Worm (Caenorhabditis elegans) whole organism, L4 larva: ENCODE results near the gene srd-58.

ENCODE experiments used
- D1046.2 ChIP-seq: fragments of 200-800 bp; sonication (Bioruptor generic); IDR thresholded peaks from 2 replicates; pipeline ENCODE4 v1.3.6; 2022; ENCODE audit warnings: missing genetic modification characterization, missing compliant biosample characterization
- F26F4.8 ChIP-seq: fragments of 200-800 bp; sonication (Bioruptor generic); conservative IDR thresholded peaks from 2 replicates; pipeline ENCODE4 v1.3.6; 2022; ENCODE audit warnings: missing genetic modification characterization, missing compliant biosample characterization
- F37D6.2 ChIP-seq: sonication (generic microtip); optimal IDR thresholded peaks from 2 replicates; lab custom pipeline; 2016; ENCODE audit warnings: mild to moderate bottlenecking, missing genetic modification characterization, missing compliant biosample characterization
- R02D3.7 ChIP-seq: fragments of 150-350 bp; sonication (generic microtip); optimal IDR thresholded peaks from 3 replicates; lab custom pipeline; 2014; ENCODE audit warnings: missing biosample characterization, missing genetic modification characterization
- T20F7.1 ChIP-seq: fragments of 200-800 bp; sonication (Bioruptor generic); optimal IDR thresholded peaks from 2 replicates; lab custom pipeline; 2018; ENCODE audit warnings: mild to moderate bottlenecking, missing genetic modification characterization, missing compliant biosample characterization
- T26A8.4 ChIP-seq: fragments of 200-800 bp; sonication (Bioruptor generic); IDR thresholded peaks from 2 replicates; pipeline ENCODE4 v1.3.6; 2022; ENCODE audit warnings: missing genetic modification characterization, missing compliant biosample characterization
- Y105C5A.15 ChIP-seq: fragments of 200-800 bp; sonication (Bioruptor generic); IDR thresholded peaks from 2 replicates; pipeline ENCODE4 v1.3.6; 2022; ENCODE audit warnings: missing genetic modification characterization, missing compliant biosample characterization
- ZK337.2 ChIP-seq: fragments of 200-800 bp; sonication (Bioruptor generic); IDR thresholded peaks from 2 replicates; pipeline ENCODE4 v1.3.6; 2022; ENCODE audit warnings: missing genetic modification reagents, missing genetic modification characterization, missing compliant biosample characterization
- aha-1 ChIP-seq: fragments of 150-350 bp; peaks from one replicate; lab custom pipeline; 2014; ENCODE audit warnings: missing biosample characterization, missing genetic modification characterization
- aly-2 ChIP-seq: sonication (generic microtip); optimal IDR thresholded peaks from 2 replicates; lab custom pipeline; 2018; ENCODE audit warnings: missing biosample characterization, missing genetic modification characterization
- ceh-28 ChIP-seq: fragments of 150-350 bp; optimal IDR thresholded peaks from 2 replicates; lab custom pipeline; 2014; ENCODE audit warnings: missing biosample characterization, missing genetic modification reagents, missing genetic modification characterization
- ceh-44 ChIP-seq: fragments of 200-800 bp; sonication (Bioruptor generic); IDR thresholded peaks from 2 replicates; pipeline ENCODE4 v1.3.6; 2022; ENCODE audit warnings: missing genetic modification reagents, missing genetic modification characterization, missing compliant biosample characterization
- ceh-62 ChIP-seq: sonication (generic microtip); optimal IDR thresholded peaks from 2 replicates; lab custom pipeline; 2017; ENCODE audit warnings: missing biosample characterization, missing genetic modification characterization
- ces-1 ChIP-seq: fragments of 150-350 bp; sonication (generic microtip); optimal IDR thresholded peaks from 4 replicates; lab custom pipeline; 2014; ENCODE audit warnings: missing biosample characterization, missing genetic modification reagents, missing genetic modification characterization
- cey-2 ChIP-seq: sonication (generic microtip); optimal IDR thresholded peaks from 3 replicates; lab custom pipeline; 2017; ENCODE audit warnings: missing genetic modification characterization, mild to moderate bottlenecking, missing compliant biosample characterization, antibody characterized with exemption, borderline replicate concordance; ENCODE audit not compliant: insufficient read depth
- ctbp-1 ChIP-seq: fragments of 200-800 bp; sonication (Bioruptor generic); IDR thresholded peaks from 2 replicates; pipeline ENCODE4 v1.3.6; 2022; ENCODE audit warnings: missing genetic modification reagents, missing genetic modification characterization, missing compliant biosample characterization
- daf-19 ChIP-seq: fragments of 200-800 bp; sonication (Bioruptor generic); conservative IDR thresholded peaks from 2 replicates; pipeline ENCODE4 v1.3.6; 2022; ENCODE audit warnings: missing genetic modification characterization, missing compliant biosample characterization
- dmd-6 ChIP-seq: fragments of 200-800 bp; sonication (Bioruptor generic); IDR thresholded peaks from 2 replicates; pipeline ENCODE4 v1.3.6; 2022; ENCODE audit warnings: missing genetic modification reagents, missing genetic modification characterization, missing compliant biosample characterization
- dmd-9 ChIP-seq: fragments of 200-800 bp; sonication (Bioruptor generic); IDR thresholded peaks from 2 replicates; pipeline ENCODE4 v1.3.6; 2022; ENCODE audit warnings: missing genetic modification reagents, missing genetic modification characterization, missing compliant biosample characterization
- dve-1 ChIP-seq: sonication (generic microtip); optimal IDR thresholded peaks from 2 replicates; lab custom pipeline; 2017; ENCODE audit warnings: antibody characterized with exemption, mild to moderate bottlenecking, missing genetic modification characterization, missing compliant biosample characterization; ENCODE audit not compliant: insufficient read depth
- egl-43 ChIP-seq: fragments of 200-800 bp; sonication (Bioruptor generic); IDR thresholded peaks from 2 replicates; pipeline ENCODE4 v1.3.6; 2022; ENCODE audit warnings: missing genetic modification reagents, missing genetic modification characterization, missing compliant biosample characterization
- fos-1 ChIP-seq: fragments of 150-350 bp; optimal IDR thresholded peaks from 2 replicates; lab custom pipeline; 2014; ENCODE audit warnings: missing biosample characterization, missing genetic modification characterization
- hif-1 ChIP-seq, 2 experiments: sonication (generic microtip); optimal IDR thresholded peaks; 2 replicates each; lab custom pipeline; 2016 to 2017; ENCODE audit warnings: missing compliant biosample characterization in 2 of 2, missing genetic modification characterization in 2 of 2, missing genetic modification reagents in 2 of 2, missing genotype in 2 of 2, mild to moderate bottlenecking in 1 of 2
- hlh-11 ChIP-seq: fragments of 200-800 bp; sonication (Bioruptor generic); optimal IDR thresholded peaks from 2 replicates; lab custom pipeline; 2018; ENCODE audit warnings: mild to moderate bottlenecking, missing genetic modification characterization, missing compliant biosample characterization
- jun-1 ChIP-seq: fragments of 150-350 bp; optimal IDR thresholded peaks from 2 replicates; lab custom pipeline; 2014; ENCODE audit warnings: missing biosample characterization, missing genetic modification reagents, missing genetic modification characterization
- lim-7 ChIP-seq: fragments of 200-800 bp; sonication (Bioruptor generic); IDR thresholded peaks from 2 replicates; pipeline ENCODE4 v1.3.6; 2022; ENCODE audit warnings: missing genetic modification characterization, missing compliant biosample characterization
- lin-1 ChIP-seq: fragments of 200-800 bp; sonication (Bioruptor generic); IDR thresholded peaks from 2 replicates; pipeline ENCODE4 v1.3.6; 2022; ENCODE audit warnings: missing genetic modification reagents, missing genetic modification characterization, missing compliant biosample characterization
- lin-29 ChIP-seq: fragments of 200-800 bp; sonication (Bioruptor generic); IDR thresholded peaks from 2 replicates; pipeline ENCODE4 v1.3.6; 2022; ENCODE audit warnings: missing genetic modification reagents, missing genetic modification characterization, missing compliant biosample characterization
- lin-38 ChIP-seq: fragments of 200-800 bp; sonication (Bioruptor generic); IDR thresholded peaks from 2 replicates; pipeline ENCODE4 v1.3.6; 2022; ENCODE audit warnings: missing genetic modification reagents, missing genetic modification characterization, missing compliant biosample characterization
- lir-3 ChIP-seq: sonication (generic microtip); optimal IDR thresholded peaks from 2 replicates; lab custom pipeline; 2016; ENCODE audit warnings: mild to moderate bottlenecking, missing genetic modification characterization, missing compliant biosample characterization
- madf-5 ChIP-seq, 2 experiments: fragments of 200-800 bp; sonication (Bioruptor generic); IDR thresholded peaks; 2 replicates each; pipeline ENCODE4 v1.3.6; 2022; ENCODE audit warnings: missing compliant biosample characterization in 2 of 2, missing genetic modification characterization in 2 of 2
- madf-9 ChIP-seq: fragments of 200-800 bp; sonication (Bioruptor generic); conservative IDR thresholded peaks from 2 replicates; pipeline ENCODE4 v1.3.6; 2022; ENCODE audit warnings: missing genetic modification reagents, missing genetic modification characterization, missing compliant biosample characterization
- mdt-29 ChIP-seq: fragments of 200-800 bp; sonication (Bioruptor generic); IDR thresholded peaks from 2 replicates; pipeline ENCODE4 v1.3.6; 2022; ENCODE audit warnings: missing genetic modification reagents, missing genetic modification characterization, missing compliant biosample characterization
- mes-2 ChIP-seq: sonication (generic microtip); optimal IDR thresholded peaks from 2 replicates; lab custom pipeline; 2016; ENCODE audit warnings: missing genotype, mild to moderate bottlenecking, missing genetic modification characterization, missing compliant biosample characterization; ENCODE audit not compliant: poor library complexity, severe bottlenecking
- mxl-2 ChIP-seq: fragments of 200-800 bp; sonication (Bioruptor generic); conservative IDR thresholded peaks from 2 replicates; pipeline ENCODE4 v1.3.6; 2022; ENCODE audit warnings: missing genetic modification reagents, missing genetic modification characterization, missing compliant biosample characterization
- nhr-102 ChIP-seq: sonication (generic microtip); optimal IDR thresholded peaks from 2 replicates; lab custom pipeline; 2016; ENCODE audit warnings: mild to moderate bottlenecking, missing genetic modification characterization, moderate library complexity, missing compliant biosample characterization
- nhr-237 ChIP-seq: sonication (generic microtip); optimal IDR thresholded peaks from 2 replicates; lab custom pipeline; 2017; ENCODE audit warnings: missing biosample characterization, missing genetic modification characterization
- nhr-6 ChIP-seq: fragments of 150-350 bp; optimal IDR thresholded peaks from 2 replicates; lab custom pipeline; 2014; ENCODE audit warnings: missing biosample characterization, missing genetic modification characterization
- nhr-76 ChIP-seq: fragments of 150-350 bp; optimal IDR thresholded peaks from 2 replicates; lab custom pipeline; 2014; ENCODE audit warnings: missing biosample characterization, missing genetic modification characterization
- pha-4 ChIP-seq, 2 experiments: fragments of 150-350 bp in 1 of 2; fragments of 200-800 bp in 1 of 2; sonication (Bioruptor generic) in 1 of 2; IDR thresholded peaks in 1 of 2; optimal IDR thresholded peaks in 1 of 2; 2 replicates each; pipeline versions ENCODE4 v1.3.6 to Lab custom; 2014 to 2022; ENCODE audit warnings: missing genetic modification characterization in 2 of 2, missing genetic modification reagents in 2 of 2, missing biosample characterization in 1 of 2, missing compliant biosample characterization in 1 of 2
- php-3 ChIP-seq: fragments of 200-800 bp; sonication (Bioruptor generic); IDR thresholded peaks from 2 replicates; pipeline ENCODE4 v1.3.6; 2022; ENCODE audit warnings: missing genetic modification reagents, missing genetic modification characterization, missing compliant biosample characterization
- pqm-1 ChIP-seq: sonication (generic microtip); optimal IDR thresholded peaks from 2 replicates; lab custom pipeline; 2017; ENCODE audit warnings: missing biosample characterization, missing genetic modification characterization
- set-16 ChIP-seq: fragments of 200-800 bp; sonication (Bioruptor generic); IDR thresholded peaks from 2 replicates; pipeline ENCODE4 v1.3.6; 2022; ENCODE audit warnings: missing genetic modification reagents, missing genetic modification characterization, missing compliant biosample characterization
- snpc-4 ChIP-seq: fragments of 150-350 bp; optimal IDR thresholded peaks from 2 replicates; lab custom pipeline; 2014; ENCODE audit warnings: missing biosample characterization, missing genetic modification characterization
- spr-3 ChIP-seq: fragments of 200-800 bp; sonication (Bioruptor generic); optimal IDR thresholded peaks from 2 replicates; lab custom pipeline; 2018; ENCODE audit warnings: mild to moderate bottlenecking, missing genetic modification characterization, missing compliant biosample characterization
- tag-97 ChIP-seq: fragments of 200-800 bp; sonication (Bioruptor generic); IDR thresholded peaks from 2 replicates; pipeline ENCODE4 v1.3.6; 2022; ENCODE audit warnings: missing genetic modification characterization, missing compliant biosample characterization
- unc-62 ChIP-seq, 3 experiments: fragments of 150-350 bp in 1 of 3; sonication (generic microtip); optimal IDR thresholded peaks in 2 of 3; peaks in 1 of 3; 1 replicate in 1 of 3; 2 replicates in 2 of 3; lab custom pipeline; 2014 to 2017; ENCODE audit warnings: missing biosample characterization in 3 of 3, missing genetic modification characterization in 3 of 3, missing genetic modification reagents in 3 of 3, missing genotype in 1 of 3
- zag-1 ChIP-seq: fragments of 150-350 bp; optimal IDR thresholded peaks from 2 replicates; lab custom pipeline; 2014; ENCODE audit warnings: missing biosample characterization, missing genetic modification characterization
- zip-11 ChIP-seq: fragments of 200-800 bp; sonication (Bioruptor generic); IDR thresholded peaks from 2 replicates; pipeline ENCODE4 v1.3.6; 2022; ENCODE audit warnings: missing genetic modification characterization, missing compliant biosample characterization
- zip-2 ChIP-seq: fragments of 150-350 bp; optimal IDR thresholded peaks from 2 replicates; lab custom pipeline; 2014; ENCODE audit warnings: missing biosample characterization, missing genetic modification characterization
- ztf-11 ChIP-seq: fragments of 150-350 bp; optimal IDR thresholded peaks from 2 replicates; lab custom pipeline; 2014; ENCODE audit warnings: missing biosample characterization, missing genetic modification characterization

The srd-58 gene

ce11 chrII:7251978-7252377 lies 47.1 kb upstream of the srd-58 start, which contains the start of the genes prx-13 and ada-2 (continued):
- peak; percentile 53 for TF ChIP-seq dmd-6 (GFP tag; lab: Robert Waterston, UW)
- no peak for TF ChIP-seq mxl-2 (GFP tag; lab: Robert Waterston, UW)
- no peak for TF ChIP-seq dmd-9 (GFP tag; lab: Robert Waterston, UW)
- no peak for TF ChIP-seq jun-1 (tag; lab: Kevin White, UChicago)
- TF ChIP-seq nhr-102 (tag; lab: Kevin White, UChicago) = no peak
- no peak for TF ChIP-seq php-3 (GFP tag; lab: Robert Waterston, UW)
- TF ChIP-seq pqm-1 = peak; percentile 76
- TF ChIP-seq nhr-6 (tag; lab: Kevin White, UChicago) = peak; percentile 50
- no peak for TF ChIP-seq cey-2 (tag; lab: Kevin White, UChicago)
- TF ChIP-seq nhr-76 (tag; lab: Kevin White, UChicago) = no peak
- TF ChIP-seq hif-1 (tag; optimal IDR thresholded peaks at IDR 0.05; lab: Kevin White, UChicago) = no peak
- TF ChIP-seq nhr-237 (tag; lab: Kevin White, UChicago) = no peak
- TF ChIP-seq ceh-44 (GFP tag; lab: Robert Waterston, UW) = no peak
- TF ChIP-seq tag-97 (GFP tag; lab: Robert Waterston, UW) = no peak
- TF ChIP-seq lin-29 (GFP tag; lab: Robert Waterston, UW) = no peak
- TF ChIP-seq D1046.2 (GFP tag; lab: Robert Waterston, UW) = no peak
- TF ChIP-seq F37D6.2 (tag; lab: Kevin White, UChicago) = no peak
- TF ChIP-seq madf-5 (GFP tag; IDR thresholded peaks at IDR 0.05; lab: Robert Waterston, UW) = no peak
- TF ChIP-seq F26F4.8 (GFP tag; lab: Robert Waterston, UW) = no peak
- TF ChIP-seq zip-11 (GFP tag; lab: Robert Waterston, UW) = no peak
- TF ChIP-seq T20F7.1 = peak; percentile 46
- no peak for TF ChIP-seq fos-1 (tag; lab: Kevin White, UChicago)
- TF ChIP-seq lin-38 (GFP tag; lab: Robert Waterston, UW) = no peak
- peak; percentile 45 for TF ChIP-seq dve-1
- no peak for TF ChIP-seq ztf-11 (tag; lab: Kevin White, UChicago)
- TF ChIP-seq set-16 (GFP tag; lab: Robert Waterston, UW) = no peak
- TF ChIP-seq lim-7 (GFP tag; lab: Robert Waterston, UW) = no peak
- TF ChIP-seq ZK337.2 (GFP tag; lab: Robert Waterston, UW) = no peak
- TF ChIP-seq aly-2 (tag; lab: Kevin White, UChicago) = no peak
- TF ChIP-seq R02D3.7 (tag; lab: Kevin White, UChicago) = no peak
- TF ChIP-seq T26A8.4 (GFP tag; lab: Robert Waterston, UW) = no peak
- no peak for TF ChIP-seq zip-2 (tag; lab: Kevin White, UChicago)
- TF ChIP-seq mes-2 (tag; lab: Kevin White, UChicago) = no peak
- no peak for TF ChIP-seq aha-1 (tag; lab: Kevin White, UChicago)
- TF ChIP-seq daf-19 (GFP tag; lab: Robert Waterston, UW) = no peak
- no peak for TF ChIP-seq egl-43
- no peak for TF ChIP-seq Y105C5A.15 (GFP tag; lab: Robert Waterston, UW)
- peak; percentile 46 for TF ChIP-seq hlh-11 (tag; lab: Kevin White, UChicago)
- TF ChIP-seq lir-3 (tag; lab: Kevin White, UChicago) = peak; percentile 5
- no peak for TF ChIP-seq snpc-4 (tag; lab: Kevin White, UChicago)
- no peak for TF ChIP-seq lin-1
- TF ChIP-seq ceh-28 = no peak
- no peak for TF ChIP-seq madf-9 (GFP tag; lab: Robert Waterston, UW)
- TF ChIP-seq ces-1 = no peak
- TF ChIP-seq zag-1 (tag; lab: Kevin White, UChicago) = no peak
- no peak for TF ChIP-seq ceh-62 (tag; lab: Kevin White, UChicago)
- no peak for TF ChIP-seq spr-3 (GFP tag; lab: Kevin White, UChicago)
- TF ChIP-seq ctbp-1 (GFP tag; lab: Robert Waterston, UW) = no peak
- no peak for TF ChIP-seq pha-4 (GFP tag; IDR thresholded peaks at IDR 0.05; lab: Robert Waterston, UW)
- TF ChIP-seq pha-4 (tag; optimal IDR thresholded peaks at IDR 0.05; lab: Kevin White, UChicago) = no peak
- TF ChIP-seq mdt-29 (GFP tag; lab: Robert Waterston, UW) = no peak
- no peak for TF ChIP-seq unc-62 (GFP tag; optimal IDR thresholded peaks at IDR 0.05 in 1 of 2; lab: Kevin White, UChicago)
- TF ChIP-seq unc-62 (tag; optimal IDR thresholded peaks at IDR 0.05; lab: Kevin White, UChicago) = no peak
